Worm (Caenorhabditis elegans) whole organism, L4 larva: ENCODE data around the gene lir-2.

ENCODE experiments used
- daf-16 ChIP-seq, 3 experiments: sonication (generic microtip); optimal IDR thresholded peaks; 2 replicates each; lab custom pipeline; 2016 to 2017; ENCODE audit warnings: missing genetic modification characterization in 3 of 3, missing genetic modification reagents in 3 of 3, mild to moderate bottlenecking in 2 of 3, missing compliant biosample characterization in 2 of 3, missing biosample characterization in 1 of 3, moderate library complexity in 1 of 3
- hif-1 ChIP-seq, 2 experiments: sonication (generic microtip); optimal IDR thresholded peaks; 2 replicates each; lab custom pipeline; 2016 to 2017; ENCODE audit warnings: missing compliant biosample characterization in 2 of 2, missing genetic modification characterization in 2 of 2, missing genetic modification reagents in 2 of 2, missing genotype in 2 of 2, mild to moderate bottlenecking in 1 of 2
- hmg-1.1 ChIP-seq: fragments of 200-800 bp; sonication (Bioruptor generic); IDR thresholded peaks from 2 replicates; pipeline ENCODE4 v1.3.6; 2022; ENCODE audit warnings: missing genetic modification reagents, missing genetic modification characterization, missing compliant biosample characterization
- nhr-237 ChIP-seq: sonication (generic microtip); optimal IDR thresholded peaks from 2 replicates; lab custom pipeline; 2017; ENCODE audit warnings: missing biosample characterization, missing genetic modification characterization

- TF ChIP-seq nhr-237 (no peak), daf-16 (GFP tag; optimal IDR thresholded peaks at IDR 0.05; lab: Kevin White, UChicago) (no peak), daf-16 (tag; optimal IDR thresholded peaks at IDR 0.05; lab: Kevin White, UChicago) (no peak), hmg-1.1 (no peak), hif-1 (tag; optimal IDR thresholded peaks at IDR 0.05; lab: Kevin White, UChicago) (no peak)
Observed at ce11 chrII:7621513-7621912, 45.6 kb upstream of the lir-2 start.
